Worm (Caenorhabditis elegans): Measurements from ENCODE around the gene C03B1.13.

ce11 chrX:6360658-6361057, 22.8 kb upstream of the C03B1.13 start, which contains the start of gene C03B1.14:
- TF ChIP-seq ceh-13 (GFP tag; optimal IDR thresholded peaks at IDR 0.05) (no peak), tra-4 (tag; optimal IDR thresholded peaks at IDR 0.05) (no peak), hmg-4 (GFP tag; optimal IDR thresholded peaks at IDR 0.05) (no peak), ama-1 (optimal IDR thresholded peaks at IDR 0.05) (no peak), tbx-11 (GFP tag; IDR thresholded peaks at IDR 0.05) (no peak), flt-1 (GFP tag; IDR thresholded peaks at IDR 0.05) (no peak), sea-1 (GFP tag; conservative IDR thresholded peaks at IDR 0.05) (no peak), ceh-36 (tag; optimal IDR thresholded peaks at IDR 0.05) (no peak), hmbx-1 (tag; optimal IDR thresholded peaks at IDR 0.05) (no peak)
